Fruit fly (Drosophila melanogaster) whole organism, prepupa: ENCODE results near the gene Cyp4d2.

Source experiments
- Blimp-1 ChIP-seq: fragments of 200-800 bp; sonication (Bioruptor generic); optimal IDR thresholded peaks from 3 replicates; lab custom pipeline; 2017; ENCODE audit warnings: missing biosample characterization, missing genetic modification characterization, mild to moderate bottlenecking, moderate library complexity, missing genetic modification reagents
- CG10631 ChIP-seq: fragments of 200-800 bp; sonication (Bioruptor generic); optimal IDR thresholded peaks from 2 replicates; lab custom pipeline; 2016; ENCODE audit warnings: missing biosample characterization, missing genetic modification characterization
- CG10669 ChIP-seq: fragments of 200-800 bp; sonication (Bioruptor generic); optimal IDR thresholded peaks from 3 replicates; lab custom pipeline; 2018; ENCODE audit warnings: missing biosample characterization, mild to moderate bottlenecking, missing genetic modification characterization, moderate library complexity
- CG11294 ChIP-seq: fragments of 200-800 bp; sonication (Bioruptor generic); IDR thresholded peaks from 2 replicates; pipeline ENCODE4 v1.3.6; 2022; ENCODE audit warnings: missing biosample characterization, missing genetic modification characterization
- CG11762 ChIP-seq: fragments of 200-800 bp; sonication (Bioruptor generic); optimal IDR thresholded peaks from 3 replicates; lab custom pipeline; 2016; ENCODE audit warnings: missing biosample characterization, missing genetic modification characterization; ENCODE audit not compliant: insufficient read depth
- CG11902 ChIP-seq: fragments of 200-800 bp; sonication (Bioruptor generic); optimal IDR thresholded peaks from 3 replicates; lab custom pipeline; 2016; ENCODE audit warnings: missing biosample characterization, missing genetic modification characterization
- CG15336 ChIP-seq: fragments of 200-800 bp; sonication (Bioruptor generic); IDR thresholded peaks from 2 replicates; pipeline ENCODE4 v1.3.6; 2022; ENCODE audit warnings: missing biosample characterization, missing genetic modification characterization
- CG1621 ChIP-seq: fragments of 200-800 bp; sonication (Bioruptor generic); optimal IDR thresholded peaks from 3 replicates; lab custom pipeline; 2018; ENCODE audit warnings: missing biosample characterization, mild to moderate bottlenecking, missing genetic modification characterization
- CG16779 ChIP-seq: fragments of 200-800 bp; sonication (Bioruptor generic); optimal IDR thresholded peaks from 3 replicates; lab custom pipeline; 2017; ENCODE audit warnings: missing biosample characterization, mild to moderate bottlenecking, missing genetic modification characterization
- CG3032 ChIP-seq: fragments of 200-800 bp; optimal IDR thresholded peaks from 2 replicates; lab custom pipeline; 2019; ENCODE audit warnings: missing biosample characterization, mild to moderate bottlenecking, missing genetic modification characterization, moderate library complexity
- CG31627 ChIP-seq: fragments of 200-800 bp; sonication (Bioruptor generic); optimal IDR thresholded peaks from 3 replicates; lab custom pipeline; 2016; ENCODE audit warnings: missing biosample characterization, missing genetic modification characterization
- CG32006 ChIP-seq: fragments of 200-800 bp; sonication (Bioruptor generic); optimal IDR thresholded peaks from 3 replicates; lab custom pipeline; 2017; ENCODE audit warnings: missing biosample characterization, mild to moderate bottlenecking, missing genetic modification characterization
- CG34406 ChIP-seq: fragments of 200-800 bp; sonication (Bioruptor generic); optimal IDR thresholded peaks from 3 replicates; lab custom pipeline; 2016; ENCODE audit warnings: missing biosample characterization, missing genetic modification characterization
- CG3919 ChIP-seq: fragments of 200-800 bp; sonication (Bioruptor generic); optimal IDR thresholded peaks from 3 replicates; lab custom pipeline; 2016; ENCODE audit warnings: missing biosample characterization, missing genetic modification characterization
- CG4318 ChIP-seq: fragments of 200-800 bp; sonication (Bioruptor generic); optimal IDR thresholded peaks from 3 replicates; lab custom pipeline; 2017; ENCODE audit warnings: missing biosample characterization, mild to moderate bottlenecking, missing genetic modification characterization
- CG6163 ChIP-seq: fragments of 200-800 bp; sonication (Bioruptor generic); IDR thresholded peaks from 3 replicates; pipeline ENCODE4 v1.3.6; 2022; ENCODE audit warnings: missing biosample characterization, missing genetic modification characterization
- CG6276 ChIP-seq: fragments of 200-800 bp; sonication (Bioruptor generic); optimal IDR thresholded peaks from 2 replicates; lab custom pipeline; 2017; ENCODE audit warnings: missing biosample characterization, mild to moderate bottlenecking, missing genetic modification characterization
- CG6854 ChIP-seq: fragments of 200-800 bp; sonication (Bioruptor generic); optimal IDR thresholded peaks from 2 replicates; lab custom pipeline; 2017; ENCODE audit warnings: missing biosample characterization, mild to moderate bottlenecking, missing genetic modification characterization
- CG8119 ChIP-seq: fragments of 200-800 bp; sonication (Bioruptor generic); IDR thresholded peaks from 3 replicates; pipeline ENCODE4 v1.3.6; 2022; ENCODE audit warnings: missing biosample characterization, missing genetic modification characterization
- CG8319 ChIP-seq: fragments of 200-800 bp; sonication (Bioruptor generic); optimal IDR thresholded peaks from 3 replicates; lab custom pipeline; 2016; ENCODE audit warnings: missing biosample characterization, missing genetic modification characterization
- CG8632 ChIP-seq: fragments of 200-800 bp; sonication (Bioruptor generic); optimal IDR thresholded peaks from 3 replicates; lab custom pipeline; 2016; ENCODE audit warnings: missing biosample characterization, missing genetic modification characterization
- CG9139 ChIP-seq: fragments of 200-800 bp; sonication (Bioruptor generic); optimal IDR thresholded peaks from 3 replicates; lab custom pipeline; 2017; ENCODE audit warnings: missing biosample characterization, mild to moderate bottlenecking, missing genetic modification characterization
- Eip75B ChIP-seq: fragments of 200-800 bp; sonication (Bioruptor generic); optimal IDR thresholded peaks from 3 replicates; lab custom pipeline; 2016; ENCODE audit warnings: missing biosample characterization, missing genetic modification characterization
- Eip78C ChIP-seq: fragments of 200-800 bp; sonication (Bioruptor generic); peaks from one replicate; lab custom pipeline; 2016; ENCODE audit warnings: missing biosample characterization, missing genetic modification characterization
- Ets21C ChIP-seq: fragments of 200-800 bp; sonication (Bioruptor generic); optimal IDR thresholded peaks from 3 replicates; lab custom pipeline; 2016; ENCODE audit warnings: missing biosample characterization, missing genetic modification characterization
- Ets96B ChIP-seq: fragments of 200-800 bp; optimal IDR thresholded peaks from 2 replicates; lab custom pipeline; 2019; ENCODE audit warnings: missing biosample characterization, mild to moderate bottlenecking, missing genetic modification characterization, moderate library complexity
- Gug ChIP-seq: fragments of 200-800 bp; sonication (Bioruptor generic); IDR thresholded peaks from 2 replicates; pipeline ENCODE4 v1.3.6; 2022; ENCODE audit warnings: missing biosample characterization, missing genetic modification characterization
- Hr39 ChIP-seq: fragments of 200-800 bp; sonication (Bioruptor generic); optimal IDR thresholded peaks from 2 replicates; lab custom pipeline; 2016; ENCODE audit warnings: missing biosample characterization, missing genetic modification characterization
- Lpt ChIP-seq: fragments of 200-800 bp; sonication (Bioruptor generic); optimal IDR thresholded peaks from 3 replicates; lab custom pipeline; 2016; ENCODE audit warnings: missing biosample characterization, missing genetic modification characterization
- Met ChIP-seq: fragments of 200-800 bp; sonication (Bioruptor generic); optimal IDR thresholded peaks from 3 replicates; lab custom pipeline; 2016; ENCODE audit warnings: missing biosample characterization, missing genetic modification characterization
- OdsH ChIP-seq: fragments of 200-800 bp; sonication (Bioruptor generic); optimal IDR thresholded peaks from 3 replicates; lab custom pipeline; 2016; ENCODE audit warnings: missing biosample characterization, missing genetic modification characterization
- Smox ChIP-seq: fragments of 200-800 bp; sonication (Bioruptor generic); optimal IDR thresholded peaks from 3 replicates; lab custom pipeline; 2016; ENCODE audit warnings: missing biosample characterization, missing genetic modification characterization
- Sox102F ChIP-seq: fragments of 200-800 bp; sonication (Bioruptor generic); optimal IDR thresholded peaks from 2 replicates; lab custom pipeline; 2016; ENCODE audit warnings: missing biosample characterization, mild to moderate bottlenecking, missing genetic modification characterization
- Sox14 ChIP-seq: fragments of 200-800 bp; sonication (Bioruptor generic); optimal IDR thresholded peaks from 3 replicates; lab custom pipeline; 2016; ENCODE audit warnings: missing biosample characterization, missing genetic modification characterization
- Sox15 ChIP-seq: fragments of 200-800 bp; sonication (Bioruptor generic); optimal IDR thresholded peaks from 3 replicates; lab custom pipeline; 2016; ENCODE audit warnings: missing biosample characterization, missing genetic modification characterization
- achi ChIP-seq: fragments of 200-800 bp; sonication (Bioruptor generic); optimal IDR thresholded peaks from 3 replicates; lab custom pipeline; 2016; ENCODE audit warnings: missing biosample characterization, missing genetic modification characterization
- acj6 ChIP-seq: fragments of 200-800 bp; sonication (Bioruptor generic); optimal IDR thresholded peaks from 3 replicates; lab custom pipeline; 2016; ENCODE audit warnings: missing biosample characterization, missing genetic modification characterization
- cyc ChIP-seq: fragments of 200-800 bp; sonication (Bioruptor generic); optimal IDR thresholded peaks from 3 replicates; lab custom pipeline; 2016; ENCODE audit warnings: missing biosample characterization, missing genetic modification characterization
- dac ChIP-seq: fragments of 200-800 bp; sonication (Bioruptor generic); optimal IDR thresholded peaks from 2 replicates; lab custom pipeline; 2017; ENCODE audit warnings: missing biosample characterization, mild to moderate bottlenecking, missing genetic modification characterization
- dsx ChIP-seq: fragments of 200-800 bp; optimal IDR thresholded peaks from 3 replicates; lab custom pipeline; 2019; ENCODE audit warnings: missing biosample characterization, mild to moderate bottlenecking, missing genetic modification characterization, moderate library complexity; ENCODE audit not compliant: poor library complexity, severe bottlenecking
- eg ChIP-seq: fragments of 200-800 bp; sonication (Bioruptor generic); IDR thresholded peaks from 3 replicates; pipeline ENCODE4 v1.3.6; 2022; ENCODE audit warnings: missing biosample characterization, missing genetic modification characterization
- esn ChIP-seq: fragments of 200-800 bp; sonication (Bioruptor generic); optimal IDR thresholded peaks from 2 replicates; lab custom pipeline; 2016; ENCODE audit warnings: missing biosample characterization, mild to moderate bottlenecking, missing genetic modification characterization, moderate library complexity
- fd59A ChIP-seq: fragments of 200-800 bp; sonication (Bioruptor generic); optimal IDR thresholded peaks from 2 replicates; lab custom pipeline; 2017; ENCODE audit warnings: missing biosample characterization, mild to moderate bottlenecking, missing genetic modification characterization, missing genetic modification reagents
- fd85E ChIP-seq: fragments of 200-800 bp; sonication (Bioruptor generic); optimal IDR thresholded peaks from 3 replicates; lab custom pipeline; 2016; ENCODE audit warnings: missing biosample characterization, missing genetic modification characterization
- fkh ChIP-seq: fragments of 200-800 bp; sonication (Bioruptor generic); optimal IDR thresholded peaks from 3 replicates; lab custom pipeline; 2017; ENCODE audit warnings: missing biosample characterization, mild to moderate bottlenecking, missing genetic modification characterization, moderate library complexity
- lz ChIP-seq: fragments of 200-800 bp; sonication (Bioruptor generic); optimal IDR thresholded peaks from 3 replicates; lab custom pipeline; 2016; ENCODE audit warnings: missing biosample characterization, missing genetic modification characterization
- pdm3 ChIP-seq: fragments of 200-800 bp; sonication (Bioruptor generic); optimal IDR thresholded peaks from 3 replicates; lab custom pipeline; 2016; ENCODE audit warnings: missing biosample characterization, missing genetic modification characterization
- salr ChIP-seq, 2 experiments: fragments of 200-800 bp; sonication (Bioruptor generic); optimal IDR thresholded peaks; 3 replicates each; lab custom pipeline; 2016 to 2018; ENCODE audit warnings: missing biosample characterization in 2 of 2, missing genetic modification characterization in 2 of 2, mild to moderate bottlenecking in 1 of 2
- spab ChIP-seq: fragments of 200-800 bp; sonication (Bioruptor generic); optimal IDR thresholded peaks from 2 replicates; lab custom pipeline; 2017; ENCODE audit warnings: missing biosample characterization, mild to moderate bottlenecking, missing genetic modification characterization, missing genetic modification reagents
- ss ChIP-seq, 2 experiments: fragments of 200-800 bp; sonication (Bioruptor generic); optimal IDR thresholded peaks; 2 replicates in 1 of 2; 3 replicates in 1 of 2; lab custom pipeline; 2017 to 2018; ENCODE audit warnings: mild to moderate bottlenecking in 2 of 2, missing biosample characterization in 2 of 2, missing genetic modification characterization in 2 of 2, moderate library complexity in 1 of 2
- svp ChIP-seq: fragments of 200-800 bp; sonication (Bioruptor generic); peaks from one replicate; lab custom pipeline; 2016; ENCODE audit warnings: missing biosample characterization, missing genetic modification characterization

The Cyp4d2 gene

DNA sequence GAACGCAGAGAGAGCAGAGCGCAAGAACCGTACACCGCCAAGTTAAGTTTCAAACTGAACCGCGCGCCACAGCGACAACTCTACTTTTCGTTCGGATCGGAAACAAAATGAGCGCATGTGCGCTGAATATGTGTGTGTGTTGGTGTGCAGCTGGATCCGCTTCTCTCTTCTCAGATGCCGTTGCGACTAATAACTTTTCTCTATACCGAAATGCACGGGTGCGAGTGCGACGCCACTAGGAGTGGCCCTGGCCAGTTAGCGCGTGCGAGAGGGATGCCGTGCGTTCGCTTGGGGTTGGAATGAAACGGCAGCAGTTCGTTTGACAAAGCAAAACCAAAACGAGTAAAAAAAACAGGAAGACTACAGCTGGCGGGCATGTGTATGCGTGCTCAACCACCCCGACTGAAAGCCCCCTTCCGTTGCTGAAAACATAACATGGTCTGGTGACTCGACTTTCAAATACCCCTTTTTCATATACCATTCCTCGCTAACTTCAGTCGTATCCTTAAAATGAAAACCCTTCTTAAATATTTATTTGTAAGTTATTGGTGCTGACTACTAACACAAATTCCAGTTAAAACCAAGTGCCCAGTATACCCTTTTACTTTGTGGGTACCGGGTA is 38.9 kb upstream of the Cyp4d2 start:
- TF ChIP-seq CG4318 (GFP tag; lab: Kevin White, UChicago) (peak; percentile 99), OdsH (GFP tag; lab: Kevin White, UChicago) (peak; percentile 100), Blimp-1 (GFP tag; lab: Kevin White, UChicago) (peak; percentile 96), esn (GFP tag; lab: Kevin White, UChicago) (peak; percentile 99), CG6854 (GFP tag; lab: Kevin White, UChicago) (peak; percentile 99), CG6276 (GFP tag; lab: Kevin White, UChicago) (peak; percentile 98), ss (GFP tag; optimal IDR thresholded peaks at IDR 0.05; lab: Kevin White, UChicago) (peak; percentile 99), Met (GFP tag; lab: Kevin White, UChicago) (peak; percentile 100), achi (peak; percentile 99), CG31627 (GFP tag; lab: Kevin White, UChicago) (peak; percentile 100), Eip78C (peak; percentile 100), dac (GFP tag; lab: Kevin White, UChicago) (peak; percentile 99), cyc (GFP tag; lab: Kevin White, UChicago) (peak; percentile 100), CG8632 (GFP tag; lab: Kevin White, UChicago) (peak; percentile 99), CG1621 (peak; percentile 99), Sox102F (GFP tag; lab: Kevin White, UChicago) (peak; percentile 99), CG10669 (GFP tag; lab: Kevin White, UChicago) (peak; percentile 99), salr (GFP tag; optimal IDR thresholded peaks at IDR 0.05; lab: Kevin White, UChicago) (peak; percentile 96 to 100), CG32006 (peak; percentile 100), CG11902 (peak; percentile 100), CG10631 (GFP tag; lab: Kevin White, UChicago) (peak; percentile 100), fkh (GFP tag; lab: Kevin White, UChicago) (peak; percentile 99), CG3919 (GFP tag; lab: Kevin White, UChicago) (peak; percentile 100), pdm3 (peak; percentile 100), dsx (GFP tag; lab: Kevin White, UChicago) (peak; percentile 99), CG9139 (GFP tag; lab: Kevin White, UChicago) (peak; percentile 98), Ets21C (GFP tag; lab: Kevin White, UChicago) (peak; percentile 99), svp (GFP tag; lab: Kevin White, UChicago) (peak; percentile 100), lz (GFP tag; lab: Kevin White, UChicago) (peak; percentile 100), acj6 (peak; percentile 100), CG11762 (GFP tag; lab: Kevin White, UChicago) (peak; percentile 99), fd85E (GFP tag; lab: Kevin White, UChicago) (peak; percentile 98), CG11294 (GFP tag; lab: Robert Waterston, UW) (peak; percentile 100), Eip75B (GFP tag; lab: Kevin White, UChicago) (peak; percentile 99), CG8319 (peak; percentile 99), Ets96B (tag; lab: Kevin White, UChicago) (peak; percentile 100), CG3032 (tag; lab: Kevin White, UChicago) (peak; percentile 100), spab (peak; percentile 99), eg (peak; percentile 100), Hr39 (GFP tag; lab: Kevin White, UChicago) (peak; percentile 100), Gug (peak; percentile 100), CG34406 (GFP tag; lab: Kevin White, UChicago) (peak; percentile 99), CG6163 (GFP tag; lab: Robert Waterston, UW) (peak; percentile 100), Lpt (GFP tag; lab: Kevin White, UChicago) (peak; percentile 100), Sox14 (GFP tag; lab: Kevin White, UChicago) (peak; percentile 100), CG15336 (peak; percentile 100), Sox15 (GFP tag; lab: Kevin White, UChicago) (peak; percentile 100), fd59A (GFP tag; lab: Kevin White, UChicago) (peak; percentile 100), CG16779 (tag; lab: Kevin White, UChicago) (peak; percentile 98), Smox (GFP tag; lab: Kevin White, UChicago) (peak; percentile 99), CG8119 (GFP tag; lab: Robert Waterston, UW) (peak; percentile 100)
